Worm (Caenorhabditis elegans) whole organism, L3 larva: ENCODE measurements around the gene srg-11.

ENCODE experiments used
- egl-5 ChIP-seq: fragments of 150-350 bp; optimal IDR thresholded peaks from 2 replicates; lab custom pipeline; 2017; ENCODE audit warnings: missing biosample characterization, missing genetic modification reagents, missing genetic modification characterization, inconsistent platforms
- fkh-10 ChIP-seq: sonication (generic microtip); optimal IDR thresholded peaks from 2 replicates; lab custom pipeline; 2017; ENCODE audit warnings: missing biosample characterization, missing genetic modification reagents, missing genetic modification characterization
- jun-1 ChIP-seq: fragments of 150-350 bp; optimal IDR thresholded peaks from 2 replicates; lab custom pipeline; 2014; ENCODE audit warnings: missing biosample characterization, missing genetic modification reagents, missing genetic modification characterization
- lin-39 ChIP-seq: fragments of 150-350 bp; optimal IDR thresholded peaks from 2 replicates; lab custom pipeline; 2018; ENCODE audit warnings: missing biosample characterization, missing genetic modification reagents, missing genetic modification characterization
- nfya-1 ChIP-seq: sonication (generic microtip); optimal IDR thresholded peaks from 2 replicates; lab custom pipeline; 2017; ENCODE audit warnings: missing genetic modification characterization, mild to moderate bottlenecking, missing compliant biosample characterization, antibody characterized with exemption, moderate library complexity; ENCODE audit not compliant: insufficient read depth

Gene srg-11

DNA sequence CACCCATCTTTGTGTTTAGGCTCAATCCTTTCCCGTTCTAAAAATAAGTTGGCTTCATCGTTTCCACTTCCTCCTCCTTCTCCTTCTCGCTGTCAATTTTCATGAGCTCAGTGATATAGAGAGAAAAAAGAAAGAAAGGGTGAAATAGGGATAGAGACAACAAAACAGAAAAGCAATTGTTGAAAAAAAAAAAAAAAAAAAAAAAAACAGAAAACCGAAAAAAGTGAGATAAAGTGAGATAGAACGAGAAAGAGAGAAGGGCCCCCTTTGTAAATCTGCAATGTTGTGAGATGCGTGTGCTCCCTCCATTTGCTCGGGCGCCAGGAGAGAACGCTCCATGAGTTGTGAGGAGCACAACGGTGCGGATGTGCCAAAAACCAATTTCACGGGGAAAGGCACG, 44.1 kb downstream of the srg-11 start:
- no peak for TF ChIP-seq jun-1 (tag; lab: Kevin White, UChicago)
- TF ChIP-seq lin-39, result peak; percentile 6
- peak; percentile 50 for TF ChIP-seq nfya-1 (tag; lab: Kevin White, UChicago)
- TF ChIP-seq fkh-10, result peak; percentile 24
- TF ChIP-seq egl-5 (tag; lab: Kevin White, UChicago), result peak; percentile 33
